Worm (Caenorhabditis elegans) whole organism, young adult: ENCODE results near the gene Y51H7C.1.

Experiments
- B0261.1 ChIP-seq: sonication (generic microtip); optimal IDR thresholded peaks from 2 replicates; lab custom pipeline; 2016; ENCODE audit warnings: mild to moderate bottlenecking, missing genetic modification characterization, moderate library complexity, missing compliant biosample characterization
- F39B2.1 ChIP-seq: fragments of 200-800 bp; sonication (Bioruptor generic); IDR thresholded peaks from 2 replicates; pipeline ENCODE4 v1.3.6; 2022; ENCODE audit warnings: missing genetic modification reagents, missing genetic modification characterization, missing compliant biosample characterization
- F57A8.1 ChIP-seq: fragments of 200-800 bp; sonication (Bioruptor generic); optimal IDR thresholded peaks from 2 replicates; lab custom pipeline; 2018; ENCODE audit warnings: mild to moderate bottlenecking, missing genetic modification characterization, moderate library complexity, missing compliant biosample characterization
- F57C9.4 ChIP-seq: sonication (generic microtip); optimal IDR thresholded peaks from 2 replicates; lab custom pipeline; 2017; ENCODE audit warnings: mild to moderate bottlenecking, missing genetic modification characterization, missing compliant biosample characterization
- K12H6.12 ChIP-seq: fragments of 200-800 bp; sonication (Bioruptor generic); optimal IDR thresholded peaks from 2 replicates; lab custom pipeline; 2018; ENCODE audit warnings: mild to moderate bottlenecking, missing genetic modification characterization, missing compliant biosample characterization
- T26A5.8 ChIP-seq: sonication (generic microtip); optimal IDR thresholded peaks from 2 replicates; lab custom pipeline; 2016; ENCODE audit warnings: missing genetic modification characterization, missing compliant biosample characterization
- aptf-2 ChIP-seq: fragments of 200-800 bp; sonication (Bioruptor generic); conservative IDR thresholded peaks from 2 replicates; pipeline ENCODE4 v1.3.6; 2022; ENCODE audit warnings: missing genetic modification reagents, missing genetic modification characterization, missing compliant biosample characterization
- attf-6 ChIP-seq: fragments of 200-800 bp; sonication (Bioruptor generic); IDR thresholded peaks from 2 replicates; pipeline ENCODE4 v1.3.6; 2022; ENCODE audit warnings: missing genetic modification reagents, missing genetic modification characterization, missing compliant biosample characterization
- cebp-2 ChIP-seq: fragments of 200-800 bp; sonication (Bioruptor generic); IDR thresholded peaks from 2 replicates; pipeline ENCODE4 v1.3.6; 2022; ENCODE audit warnings: missing genetic modification characterization, missing compliant biosample characterization
- ceh-100 ChIP-seq: fragments of 200-800 bp; sonication (Bioruptor generic); IDR thresholded peaks from 2 replicates; pipeline ENCODE4 v1.3.6; 2022; ENCODE audit warnings: missing genetic modification reagents, missing genetic modification characterization, missing compliant biosample characterization
- ceh-27 ChIP-seq: fragments of 200-800 bp; sonication (Bioruptor generic); optimal IDR thresholded peaks from 2 replicates; lab custom pipeline; 2018; ENCODE audit warnings: mild to moderate bottlenecking, missing genetic modification characterization, moderate library complexity, missing compliant biosample characterization
- ceh-40 ChIP-seq: fragments of 200-800 bp; sonication (Bioruptor generic); IDR thresholded peaks from 2 replicates; pipeline ENCODE4 v1.3.6; 2022; ENCODE audit warnings: missing genetic modification characterization, missing compliant biosample characterization
- ceh-58 ChIP-seq: fragments of 200-800 bp; sonication (Bioruptor generic); IDR thresholded peaks from 2 replicates; pipeline ENCODE4 v1.3.6; 2022; ENCODE audit warnings: missing genetic modification characterization, missing compliant biosample characterization
- dpff-1 ChIP-seq: sonication (generic microtip); optimal IDR thresholded peaks from 2 replicates; lab custom pipeline; 2017; ENCODE audit warnings: mild to moderate bottlenecking, missing genetic modification characterization, missing compliant biosample characterization
- ets-4 ChIP-seq: fragments of 200-800 bp; sonication (Bioruptor generic); optimal IDR thresholded peaks from 2 replicates; lab custom pipeline; 2018; ENCODE audit warnings: mild to moderate bottlenecking, missing genetic modification characterization, missing compliant biosample characterization
- gei-17 ChIP-seq: fragments of 200-800 bp; sonication (Bioruptor generic); optimal IDR thresholded peaks from 2 replicates; lab custom pipeline; 2018; ENCODE audit warnings: mild to moderate bottlenecking, missing genetic modification characterization, missing compliant biosample characterization
- hsf-1 ChIP-seq: fragments of 200-800 bp; sonication (Bioruptor generic); IDR thresholded peaks from 2 replicates; pipeline ENCODE4 v1.3.6; 2022; ENCODE audit warnings: missing genetic modification reagents, missing genetic modification characterization, missing compliant biosample characterization
- let-607 ChIP-seq, 2 experiments: fragments of 200-800 bp in 1 of 2; sonication (Bioruptor generic) in 1 of 2; sonication (generic microtip) in 1 of 2; optimal IDR thresholded peaks; 2 replicates each; lab custom pipeline; 2016 to 2018; ENCODE audit warnings: mild to moderate bottlenecking in 2 of 2, missing compliant biosample characterization in 2 of 2, missing genetic modification characterization in 2 of 2, moderate library complexity in 2 of 2, missing genotype in 1 of 2
- lin-26 ChIP-seq: fragments of 200-800 bp; sonication (Bioruptor generic); IDR thresholded peaks from 2 replicates; pipeline ENCODE4 v1.3.6; 2022; ENCODE audit warnings: missing genetic modification reagents, missing genetic modification characterization, missing compliant biosample characterization
- lin-35 ChIP-seq, 3 experiments: fragments of 150-350 bp in 2 of 3; sonication (generic microtip) in 1 of 3; optimal IDR thresholded peaks; 2 replicates each; lab custom pipeline; 2014 to 2018; ENCODE audit warnings: missing biosample characterization in 3 of 3, missing genetic modification characterization in 3 of 3, missing genetic modification reagents in 3 of 3
- lir-1 ChIP-seq: fragments of 200-800 bp; sonication (Bioruptor generic); conservative IDR thresholded peaks from 2 replicates; pipeline ENCODE4 v1.3.6; 2022; ENCODE audit warnings: missing genetic modification reagents, missing genetic modification characterization, missing compliant biosample characterization
- madf-6 ChIP-seq: fragments of 200-800 bp; sonication (Bioruptor generic); IDR thresholded peaks from 2 replicates; pipeline ENCODE4 v1.3.6; 2022; ENCODE audit warnings: missing genetic modification reagents, missing genetic modification characterization, missing compliant biosample characterization
- nfya-1 ChIP-seq: sonication (generic microtip); optimal IDR thresholded peaks from 2 replicates; lab custom pipeline; 2017; ENCODE audit warnings: antibody characterized with exemption, missing compliant biosample characterization, missing genetic modification characterization, borderline replicate concordance; ENCODE audit not compliant: insufficient read depth
- nhr-120 ChIP-seq: fragments of 200-800 bp; sonication (Bioruptor generic); IDR thresholded peaks from 2 replicates; pipeline ENCODE4 v1.3.6; 2022; ENCODE audit warnings: missing genetic modification characterization, missing compliant biosample characterization
- nhr-27 ChIP-seq: fragments of 200-800 bp; sonication (Bioruptor generic); optimal IDR thresholded peaks from 2 replicates; lab custom pipeline; 2018; ENCODE audit warnings: mild to moderate bottlenecking, missing genetic modification characterization, moderate library complexity, missing compliant biosample characterization
- nhr-80 ChIP-seq: sonication (generic microtip); optimal IDR thresholded peaks from 2 replicates; lab custom pipeline; 2016; ENCODE audit warnings: missing genetic modification characterization, missing compliant biosample characterization
- nhr-90 ChIP-seq: sonication (generic microtip); optimal IDR thresholded peaks from 2 replicates; lab custom pipeline; 2016; ENCODE audit warnings: missing genotype, mild to moderate bottlenecking, missing genetic modification characterization, missing compliant biosample characterization
- pha-4 ChIP-seq: fragments of 150-350 bp; sonication (generic microtip); optimal IDR thresholded peaks from 2 replicates; lab custom pipeline; 2014; ENCODE audit warnings: missing biosample characterization, missing genetic modification reagents, missing genetic modification characterization
- rcor-1 ChIP-seq: fragments of 200-800 bp; sonication (Bioruptor generic); IDR thresholded peaks from 2 replicates; pipeline ENCODE4 v1.3.6; 2022; ENCODE audit warnings: missing genetic modification reagents, missing genetic modification characterization, missing compliant biosample characterization
- rec-8 ChIP-seq, 2 experiments: sonication (generic microtip); optimal IDR thresholded peaks; 2 replicates each; lab custom pipeline; 2016; ENCODE audit warnings: mild to moderate bottlenecking in 2 of 2, missing genetic modification characterization in 2 of 2, missing genetic modification reagents in 2 of 2, missing genotype in 2 of 2, missing biosample characterization in 1 of 2, missing compliant biosample characterization in 1 of 2, moderate library complexity in 1 of 2
- rpc-1 ChIP-seq, 2 experiments: fragments of 150-350 bp in 1 of 2; sonication (generic microtip) in 1 of 2; optimal IDR thresholded peaks; 2 replicates each; lab custom pipeline; 2014 to 2018; ENCODE audit warnings: missing biosample characterization in 1 of 2, missing genetic modification characterization in 1 of 2, missing genetic modification reagents in 1 of 2, missing genotype in 1 of 2
- snpc-4 ChIP-seq, 5 experiments: fragments of 150-350 bp in 1 of 5; sonication (generic microtip) in 4 of 5; optimal IDR thresholded peaks; 2 replicates each; lab custom pipeline; 2014 to 2018; ENCODE audit warnings: missing genetic modification characterization in 5 of 5, missing biosample characterization in 3 of 5, antibody characterized with exemption in 2 of 5, mild to moderate bottlenecking in 2 of 5, missing compliant biosample characterization in 2 of 5, missing genotype in 2 of 5, moderate library complexity in 2 of 5, missing genetic modification reagents in 1 of 5
- somi-1 ChIP-seq: fragments of 200-800 bp; sonication (Bioruptor generic); optimal IDR thresholded peaks from 2 replicates; lab custom pipeline; 2018; ENCODE audit warnings: mild to moderate bottlenecking, missing genetic modification characterization, missing compliant biosample characterization
- tbp1 ChIP-seq: fragments of 200-800 bp; sonication (Bioruptor generic); optimal IDR thresholded peaks from 2 replicates; lab custom pipeline; 2018; ENCODE audit warnings: mild to moderate bottlenecking, missing genetic modification characterization, missing compliant biosample characterization
- tlf-1 ChIP-seq: fragments of 200-800 bp; sonication (Bioruptor generic); optimal IDR thresholded peaks from 2 replicates; lab custom pipeline; 2018; ENCODE audit warnings: mild to moderate bottlenecking, missing genetic modification characterization, missing compliant biosample characterization
- xnd-1 ChIP-seq: sonication (generic microtip); optimal IDR thresholded peaks from 2 replicates; lab custom pipeline; 2016; ENCODE audit warnings: missing genotype, missing genetic modification reagents, missing genetic modification characterization, missing compliant biosample characterization
- ztf-26 ChIP-seq: sonication (generic microtip); optimal IDR thresholded peaks from 2 replicates; lab custom pipeline; 2017; ENCODE audit warnings: missing genetic modification characterization, missing compliant biosample characterization

The Y51H7C.1 gene

ce11 chrII:1475328-1475727, 7.8 kb downstream of the Y51H7C.1 start:
- TF ChIP-seq T26A5.8 (tag; lab: Kevin White, UChicago) (no peak), nhr-80 (tag; lab: Kevin White, UChicago) (peak; percentile 28), let-607 (tag; optimal IDR thresholded peaks at IDR 0.05; lab: Kevin White, UChicago) (no peak), F57C9.4 (tag; lab: Kevin White, UChicago) (no peak), nfya-1 (tag; lab: Kevin White, UChicago) (no peak), gei-17 (no peak), pha-4 (tag; lab: Kevin White, UChicago) (no peak)

DNA sequence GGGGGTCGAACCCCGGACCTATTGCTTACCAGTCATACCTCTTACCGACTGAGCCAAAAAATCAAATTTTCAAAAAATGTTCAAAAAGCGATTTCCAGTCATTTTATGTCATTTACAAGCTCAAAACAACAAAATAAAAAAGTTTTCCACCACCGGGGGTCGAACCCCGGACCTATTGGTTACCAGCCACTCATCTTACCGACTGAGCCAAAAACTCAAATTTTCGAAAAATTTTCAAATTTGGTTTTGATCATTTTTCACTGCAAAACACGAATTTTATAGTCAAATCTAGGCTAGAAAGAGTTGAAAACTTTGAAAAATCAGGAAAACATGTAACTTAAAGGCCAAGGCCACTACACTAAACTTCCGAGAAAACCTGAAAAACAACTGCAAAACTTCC, 8.5 kb downstream of the Y51H7C.1 start:
- TF ChIP-seq tbp1 (GFP tag; lab: Kevin White, UChicago) (peak; percentile 59), ceh-58 (GFP tag; lab: Robert Waterston, UW) (no peak), ets-4 (no peak), K12H6.12 (no peak), ceh-40 (GFP tag; lab: Robert Waterston, UW) (no peak), aptf-2 (GFP tag; lab: Robert Waterston, UW) (no peak), tlf-1 (GFP tag; lab: Kevin White, UChicago) (no peak), F57A8.1 (no peak), nhr-90 (tag; lab: Kevin White, UChicago) (no peak), snpc-4 (GFP tag; optimal IDR thresholded peaks at IDR 0.05; lab: Kevin White, UChicago) (no peak), snpc-4 (tag; optimal IDR thresholded peaks at IDR 0.05; lab: Kevin White, UChicago) (no peak), rpc-1 (optimal IDR thresholded peaks at IDR 0.05; lab: Kevin White, UChicago) (peak; percentile 11), rpc-1 (tag; optimal IDR thresholded peaks at IDR 0.05; lab: Kevin White, UChicago) (peak; percentile 54), F39B2.1 (GFP tag; lab: Robert Waterston, UW) (no peak)

- TF ChIP-seq rec-8 (tag; optimal IDR thresholded peaks at IDR 0.05; lab: Kevin White, UChicago) (peak in 1 of 2 experiments; percentile 2), B0261.1 (peak; percentile 57), tbp1 (GFP tag; lab: Kevin White, UChicago) (peak; percentile 82), F57A8.1 (no peak), F39B2.1 (GFP tag; lab: Robert Waterston, UW) (no peak), rpc-1 (optimal IDR thresholded peaks at IDR 0.05; lab: Kevin White, UChicago) (peak; percentile 39), rpc-1 (tag; optimal IDR thresholded peaks at IDR 0.05; lab: Kevin White, UChicago) (peak; percentile 71), xnd-1 (tag; lab: Kevin White, UChicago) (no peak)
Observed at ce11 chrII:1477295-1477694, 9.8 kb downstream of the Y51H7C.1 start.

- TF ChIP-seq ztf-26 (tag; lab: Kevin White, UChicago) (no peak), rpc-1 (optimal IDR thresholded peaks at IDR 0.05; lab: Kevin White, UChicago) (peak; percentile 8), rpc-1 (tag; optimal IDR thresholded peaks at IDR 0.05; lab: Kevin White, UChicago) (peak; percentile 44), B0261.1 (peak; percentile 23), nhr-80 (tag; lab: Kevin White, UChicago) (no peak), tbp1 (GFP tag; lab: Kevin White, UChicago) (peak; percentile 77), ceh-27 (GFP tag; lab: Kevin White, UChicago) (no peak), lin-26 (GFP tag; lab: Robert Waterston, UW) (peak; percentile 55; the same call in 1 of the 2 replicates)
- TF ChIP-seq, all 124 proteins: peak for 4
Observed at ce11 chrII:1477975-1478374, 10.4 kb downstream of the Y51H7C.1 start.

- peak; percentile 13 for TF ChIP-seq rpc-1 (optimal IDR thresholded peaks at IDR 0.05; lab: Kevin White, UChicago)
- TF ChIP-seq rpc-1 (tag; optimal IDR thresholded peaks at IDR 0.05; lab: Kevin White, UChicago) = no peak
- peak; percentile 65 for TF ChIP-seq tbp1 (GFP tag; lab: Kevin White, UChicago)
- TF ChIP-seq nhr-80 (tag; lab: Kevin White, UChicago) = no peak
Observed at ce11 chrII:1478522-1478921, 11.0 kb downstream of the Y51H7C.1 start.

ce11 chrII:1481660-1482059, 14.1 kb downstream of the Y51H7C.1 start:
- TF ChIP-seq hsf-1 (no peak), nhr-27 (no peak), lir-1 (GFP tag; lab: Robert Waterston, UW) (no peak), dpff-1 (tag; lab: Kevin White, UChicago) (no peak), cebp-2 (GFP tag; lab: Robert Waterston, UW) (no peak), madf-6 (GFP tag; lab: Robert Waterston, UW) (0 out of 2 replicates have a peak, but pooled peaks have one; percentile 24), somi-1 (no peak), attf-6 (GFP tag; lab: Robert Waterston, UW) (no peak), lin-35 (GFP tag; optimal IDR thresholded peaks at IDR 0.05; lab: Kevin White, UChicago) (no peak), B0261.1 (peak; percentile 22), rcor-1 (GFP tag; lab: Robert Waterston, UW) (no peak), ceh-100 (GFP tag; lab: Robert Waterston, UW) (no peak), nhr-120 (GFP tag; lab: Robert Waterston, UW) (no peak)
